Fruit fly (Drosophila melanogaster) whole organism, embryonic: ENCODE measurements around the gene Art1.

Experiments used
- Atf3 ChIP-seq: fragments of 200-800 bp; sonication (Bioruptor generic); optimal IDR thresholded peaks from 3 replicates; lab custom pipeline; 2016; ENCODE audit warnings: missing biosample characterization, missing genetic modification characterization
- Atf6 ChIP-seq: fragments of 200-800 bp; sonication (Bioruptor generic); IDR thresholded peaks from 2 replicates; pipeline ENCODE4 v1.3.6; 2022; ENCODE audit warnings: missing biosample characterization, missing genetic modification characterization
- Bdp1 ChIP-seq: fragments of 200-800 bp; sonication (Bioruptor generic); optimal IDR thresholded peaks from 3 replicates; lab custom pipeline; 2016; ENCODE audit warnings: missing biosample characterization, missing genetic modification characterization
- Bgb ChIP-seq: fragments of 200-800 bp; sonication (Bioruptor generic); IDR thresholded peaks from 2 replicates; pipeline ENCODE4 v1.3.6; 2022; ENCODE audit warnings: missing biosample characterization, missing genetic modification characterization; ENCODE audit not compliant: partially characterized antibody
- C15 ChIP-seq: fragments of 200-800 bp; sonication (Bioruptor generic); IDR thresholded peaks from 3 replicates; pipeline ENCODE4 v1.3.6; 2022; ENCODE audit warnings: missing biosample characterization, missing genetic modification characterization
- CG10654 ChIP-seq: fragments of 200-800 bp; sonication (Bioruptor generic); optimal IDR thresholded peaks from 2 replicates; lab custom pipeline; 2016; ENCODE audit warnings: missing biosample characterization, missing genetic modification characterization
- CG12071 ChIP-seq: fragments of 200-800 bp; sonication (Bioruptor generic); optimal IDR thresholded peaks from 3 replicates; lab custom pipeline; 2018; ENCODE audit warnings: missing biosample characterization, mild to moderate bottlenecking, missing genetic modification characterization
- CG12744 ChIP-seq: fragments of 200-800 bp; sonication (Bioruptor generic); optimal IDR thresholded peaks from 2 replicates; lab custom pipeline; 2016; ENCODE audit warnings: missing biosample characterization, missing genetic modification characterization
- CG13424 ChIP-seq: fragments of 200-800 bp; sonication (Bioruptor generic); optimal IDR thresholded peaks from 2 replicates; lab custom pipeline; 2019; ENCODE audit warnings: missing biosample characterization, mild to moderate bottlenecking, missing genetic modification characterization, moderate library complexity
- CG1602 ChIP-seq: fragments of 200-800 bp; sonication (Bioruptor generic); optimal IDR thresholded peaks from 3 replicates; lab custom pipeline; 2016; ENCODE audit warnings: missing biosample characterization, missing genetic modification characterization
- CG17568 ChIP-seq: fragments of 200-800 bp; sonication (Bioruptor generic); optimal IDR thresholded peaks from 2 replicates; lab custom pipeline; 2018; ENCODE audit warnings: missing biosample characterization, mild to moderate bottlenecking, missing genetic modification characterization, moderate library complexity
- CG30431 ChIP-seq: fragments of 200-800 bp; sonication (Bioruptor generic); optimal IDR thresholded peaks from 2 replicates; lab custom pipeline; 2017; ENCODE audit warnings: missing biosample characterization, missing genetic modification characterization
- CG31224 ChIP-seq: fragments of 200-800 bp; sonication (Bioruptor generic); IDR thresholded peaks from 2 replicates; pipeline ENCODE4 v1.3.6; 2022; ENCODE audit warnings: missing biosample characterization, missing genetic modification characterization
- CG7372 ChIP-seq: fragments of 200-800 bp; sonication (Bioruptor generic); IDR thresholded peaks from 2 replicates; pipeline ENCODE4 v1.3.6; 2022; ENCODE audit warnings: missing biosample characterization, missing genetic modification characterization
- CG7745 ChIP-seq: fragments of 200-800 bp; sonication (Bioruptor generic); optimal IDR thresholded peaks from 2 replicates; lab custom pipeline; 2018; ENCODE audit warnings: missing biosample characterization, mild to moderate bottlenecking, missing genetic modification characterization, moderate library complexity
- CG8924 ChIP-seq: fragments of 200-800 bp; optimal IDR thresholded peaks from 3 replicates; lab custom pipeline; 2019; ENCODE audit warnings: missing biosample characterization, mild to moderate bottlenecking, missing genetic modification characterization, moderate library complexity
- Dref ChIP-seq: fragments of 200-800 bp; sonication (Bioruptor generic); IDR thresholded peaks from 2 replicates; pipeline ENCODE4 v1.3.6; 2022; ENCODE audit warnings: missing biosample characterization, missing genetic modification characterization
- Ets97D ChIP-seq: fragments of 200-800 bp; sonication (Bioruptor generic); optimal IDR thresholded peaks from 3 replicates; lab custom pipeline; 2016; ENCODE audit warnings: missing biosample characterization, missing genetic modification characterization
- Fer3 ChIP-seq: fragments of 200-800 bp; sonication (Bioruptor generic); optimal IDR thresholded peaks from 2 replicates; lab custom pipeline; 2018; ENCODE audit warnings: missing biosample characterization, mild to moderate bottlenecking, missing genetic modification characterization, moderate library complexity
- H15 ChIP-seq: fragments of 200-800 bp; sonication (Bioruptor generic); IDR thresholded peaks from 3 replicates; pipeline ENCODE4 v1.3.6; 2022; ENCODE audit warnings: missing biosample characterization, missing genetic modification characterization
- HLH3B ChIP-seq: fragments of 200-800 bp; sonication (Bioruptor generic); IDR thresholded peaks from 2 replicates; pipeline ENCODE4 v1.3.6; 2022; ENCODE audit warnings: missing biosample characterization, missing genetic modification characterization
- Hmr ChIP-seq: fragments of 200-800 bp; sonication (Bioruptor generic); optimal IDR thresholded peaks from 3 replicates; lab custom pipeline; 2017; ENCODE audit warnings: mild to moderate bottlenecking, missing biosample characterization, missing genetic modification reagents, missing genetic modification characterization
- MTF-1 ChIP-seq: fragments of 200-800 bp; sonication (Bioruptor generic); optimal IDR thresholded peaks from 2 replicates; lab custom pipeline; 2018; ENCODE audit warnings: missing biosample characterization, mild to moderate bottlenecking, missing genetic modification characterization, borderline replicate concordance
- Max ChIP-seq: fragments of 200-800 bp; sonication (Bioruptor generic); optimal IDR thresholded peaks from 2 replicates; lab custom pipeline; 2016; ENCODE audit warnings: missing biosample characterization, mild to moderate bottlenecking, missing genetic modification characterization
- NC2α ChIP-seq: fragments of 200-800 bp; sonication (Bioruptor generic); optimal IDR thresholded peaks from 2 replicates; lab custom pipeline; 2016; ENCODE audit warnings: missing biosample characterization, missing genetic modification characterization
- NC2β ChIP-seq: fragments of 200-800 bp; sonication (Bioruptor generic); optimal IDR thresholded peaks from 2 replicates; lab custom pipeline; 2016; ENCODE audit warnings: missing biosample characterization, missing genetic modification characterization
- Poxn ChIP-seq: fragments of 200-800 bp; sonication (Bioruptor generic); IDR thresholded peaks from 2 replicates; pipeline ENCODE4 v1.3.6; 2022; ENCODE audit warnings: missing biosample characterization, missing genetic modification characterization
- Sry-β ChIP-seq: fragments of 200-800 bp; sonication (Bioruptor generic); optimal IDR thresholded peaks from 2 replicates; lab custom pipeline; 2018; ENCODE audit warnings: missing biosample characterization, mild to moderate bottlenecking, missing genetic modification characterization, moderate library complexity
- ara ChIP-seq: fragments of 200-800 bp; sonication (Bioruptor generic); IDR thresholded peaks from 2 replicates; pipeline ENCODE4 v1.3.6; 2022; ENCODE audit warnings: missing biosample characterization, missing genetic modification characterization
- btn ChIP-seq: fragments of 200-800 bp; sonication (Bioruptor generic); optimal IDR thresholded peaks from 2 replicates; lab custom pipeline; 2016; ENCODE audit warnings: missing biosample characterization, missing genetic modification characterization
- cas ChIP-seq: fragments of 200-800 bp; sonication (Bioruptor generic); IDR thresholded peaks from 2 replicates; pipeline ENCODE4 v1.3.6; 2022; ENCODE audit warnings: missing biosample characterization, missing genetic modification characterization
- dati ChIP-seq: fragments of 200-800 bp; sonication (Bioruptor generic); IDR thresholded peaks from 2 replicates; pipeline ENCODE4 v1.3.6; 2022; ENCODE audit warnings: missing biosample characterization, missing genetic modification characterization
- dmrt99B ChIP-seq: fragments of 200-800 bp; sonication (Bioruptor generic); optimal IDR thresholded peaks from 2 replicates; lab custom pipeline; 2018; ENCODE audit warnings: missing biosample characterization, mild to moderate bottlenecking, missing genetic modification characterization, moderate library complexity
- fd102C ChIP-seq: fragments of 200-800 bp; sonication (Bioruptor generic); optimal IDR thresholded peaks from 2 replicates; lab custom pipeline; 2018; ENCODE audit warnings: missing biosample characterization, mild to moderate bottlenecking, missing genetic modification characterization, moderate library complexity
- fd64A ChIP-seq: fragments of 200-800 bp; sonication (Bioruptor generic); optimal IDR thresholded peaks from 3 replicates; lab custom pipeline; 2018; ENCODE audit warnings: missing biosample characterization, mild to moderate bottlenecking, missing genetic modification characterization
- gfzf ChIP-seq: fragments of 200-800 bp; sonication (Bioruptor generic); optimal IDR thresholded peaks from 2 replicates; lab custom pipeline; 2016; ENCODE audit warnings: missing biosample characterization, mild to moderate bottlenecking, missing genetic modification characterization, moderate library complexity
- grn ChIP-seq: fragments of 200-800 bp; sonication (Bioruptor generic); optimal IDR thresholded peaks from 3 replicates; lab custom pipeline; 2017; ENCODE audit warnings: missing biosample characterization, missing genetic modification characterization
- h ChIP-seq: fragments of >200 bp; optimal IDR thresholded peaks from 2 replicates; lab custom pipeline; 2017
- hth ChIP-seq: fragments of >200 bp; optimal IDR thresholded peaks from 2 replicates; lab custom pipeline; 2017; ENCODE audit warnings: inconsistent platforms
- insv ChIP-seq, 2 experiments: fragments of 200-800 bp; sonication (Bioruptor generic); optimal IDR thresholded peaks; 3 replicates each; lab custom pipeline; 2016 to 2018; ENCODE audit warnings: missing biosample characterization in 2 of 2, missing genetic modification characterization in 2 of 2
- kay ChIP-seq: fragments of 200-800 bp; sonication (Bioruptor generic); optimal IDR thresholded peaks from 2 replicates; lab custom pipeline; 2016; ENCODE audit warnings: missing biosample characterization, missing genetic modification characterization
- lmd ChIP-seq: fragments of 200-800 bp; sonication (Bioruptor generic); IDR thresholded peaks from 2 replicates; pipeline ENCODE4 v1.3.6; 2022; ENCODE audit warnings: missing biosample characterization, missing genetic modification characterization
- pan ChIP-seq, 4 experiments: fragments of >200 bp in 3 of 4; fragments of 200-800 bp in 1 of 4; sonication (Bioruptor generic) in 1 of 4; optimal IDR thresholded peaks in 3 of 4; IDR thresholded peaks in 1 of 4; 2 replicates each; pipeline versions ENCODE4 v1.3.6 to Lab custom; 2017 to 2022; ENCODE audit warnings: missing biosample characterization in 2 of 4, missing genetic modification characterization in 2 of 4, mixed read lengths in 1 of 4
- pfk ChIP-seq: fragments of 200-800 bp; sonication (Bioruptor generic); optimal IDR thresholded peaks from 2 replicates; lab custom pipeline; 2018; ENCODE audit warnings: missing biosample characterization, mild to moderate bottlenecking, missing genetic modification characterization, moderate library complexity
- phol ChIP-seq: fragments of 200-800 bp; sonication (Bioruptor generic); optimal IDR thresholded peaks from 3 replicates; lab custom pipeline; 2018; ENCODE audit warnings: missing biosample characterization, mild to moderate bottlenecking, missing genetic modification characterization, moderate library complexity
- shn ChIP-seq: fragments of 200-800 bp; sonication (Bioruptor generic); optimal IDR thresholded peaks from 3 replicates; lab custom pipeline; 2016; ENCODE audit warnings: missing biosample characterization, missing genetic modification characterization
- slbo ChIP-seq: fragments of 200-800 bp; sonication (Bioruptor generic); IDR thresholded peaks from 2 replicates; pipeline ENCODE4 v1.3.6; 2022; ENCODE audit warnings: missing biosample characterization, missing genetic modification characterization
- tio ChIP-seq: fragments of 200-800 bp; sonication (Bioruptor generic); optimal IDR thresholded peaks from 2 replicates; lab custom pipeline; 2017; ENCODE audit warnings: missing biosample characterization, missing genetic modification characterization, inconsistent platforms
- tna ChIP-seq: fragments of 200-800 bp; sonication (Bioruptor generic); IDR thresholded peaks from 2 replicates; pipeline ENCODE4 v1.3.6; 2022; ENCODE audit warnings: missing biosample characterization, missing genetic modification characterization; ENCODE audit not compliant: partially characterized antibody
- toy ChIP-seq: fragments of 200-800 bp; sonication (Bioruptor generic); IDR thresholded peaks from 2 replicates; pipeline ENCODE4 v1.3.6; 2022; ENCODE audit warnings: missing biosample characterization, missing genetic modification characterization
- ttk ChIP-seq: fragments of 200-800 bp; sonication (Bioruptor generic); IDR thresholded peaks from 2 replicates; pipeline ENCODE4 v2.1.2; 2022; ENCODE audit warnings: missing biosample characterization, missing genetic modification characterization
- zfh1 ChIP-seq: fragments of 200-800 bp; sonication (Bioruptor generic); IDR thresholded peaks from 3 replicates; pipeline ENCODE4 v1.3.6; 2022; ENCODE audit warnings: missing biosample characterization, missing genetic modification characterization

Gene Art1

DNA sequence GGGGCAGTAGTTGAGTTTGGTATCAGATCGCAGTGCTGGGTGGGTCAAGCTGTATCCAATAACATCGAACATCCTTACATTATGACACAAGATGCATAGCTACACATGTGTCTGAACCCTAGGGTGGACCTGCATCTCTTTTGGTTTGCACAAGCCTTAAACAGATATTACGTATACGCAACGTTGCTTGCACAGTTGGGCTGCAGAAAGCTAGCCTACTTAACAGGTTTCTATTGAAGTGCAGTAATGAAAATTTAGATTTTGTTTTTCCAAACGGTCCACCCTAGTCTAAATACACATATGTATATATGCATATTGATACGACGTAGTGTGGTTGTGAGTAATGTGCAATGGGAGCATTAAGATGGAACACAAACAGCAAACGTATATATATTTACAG lies 12.8 kb downstream of the Art1 start (continued):
- TF ChIP-seq zfh1 (GFP tag; lab: Robert Waterston, UW) (no peak), toy (GFP tag; lab: Robert Waterston, UW) (no peak), Sry-β (GFP tag; lab: Kevin White, UChicago) (no peak), CG13424 (tag; lab: Kevin White, UChicago) (peak; percentile 1), CG1602 (no peak), fd64A (GFP tag; lab: Kevin White, UChicago) (no peak), lmd (peak; percentile 27; the same call in 1 of the 2 replicates), Max (no peak), Bdp1 (GFP tag; lab: Kevin White, UChicago) (no peak), HLH3B (GFP tag; lab: Robert Waterston, UW) (0 out of 2 replicates have a peak, but pooled peaks have one; percentile 20), Atf6 (GFP tag; lab: Robert Waterston, UW) (no peak), CG7745 (no peak), insv (GFP tag; optimal IDR thresholded peaks at IDR 0.05; lab: Kevin White, UChicago) (no peak), gfzf (GFP tag; lab: Kevin White, UChicago) (no peak), Atf3 (GFP tag; lab: Kevin White, UChicago) (no peak), slbo (GFP tag; lab: Robert Waterston, UW) (no peak; the same call in 1 of the 2 replicates), CG31224 (GFP tag; lab: Robert Waterston, UW) (no peak), pan (optimal IDR thresholded peaks at IDR 0.05; lab: Kevin White, UChicago) (no peak), pan (GFP tag; optimal IDR thresholded peaks at IDR 0.05 in 1 of 2, IDR thresholded peaks at IDR 0.05 in 1 of 2) (peak in 1 of 2 experiments; percentile 16), CG12744 (GFP tag; lab: Kevin White, UChicago) (no peak), CG7372 (GFP tag; lab: Robert Waterston, UW) (peak; percentile 35; the same call in 1 of the 2 replicates), grn (GFP tag; lab: Kevin White, UChicago) (no peak), Poxn (GFP tag; lab: Robert Waterston, UW) (no peak), h (lab: Kevin White, UChicago) (no peak), NC2β (GFP tag; lab: Kevin White, UChicago) (no peak), shn (no peak), MTF-1 (GFP tag; lab: Kevin White, UChicago) (no peak), C15 (GFP tag; lab: Robert Waterston, UW) (0 out of 3 replicates have a peak, but pooled peaks have one; percentile 42), CG10654 (GFP tag; lab: Kevin White, UChicago) (no peak), ara (GFP tag; lab: Robert Waterston, UW) (0 out of 2 replicates have a peak, but pooled peaks have one; percentile 42), tna (GFP tag; lab: Robert Waterston, UW) (no peak), Hmr (no peak), kay (no peak), Bgb (no peak), ttk (GFP tag; lab: Robert Waterston, UW) (0 out of 2 replicates have a peak, but pooled peaks have one; percentile 19), cas (no peak), H15 (GFP tag; lab: Robert Waterston, UW) (0 out of 3 replicates have a peak, but pooled peaks have one; percentile 38), tio (GFP tag; lab: Kevin White, UChicago) (no peak), pfk (GFP tag; lab: Kevin White, UChicago) (no peak), btn (GFP tag; lab: Kevin White, UChicago) (no peak), CG8924 (tag; lab: Kevin White, UChicago) (no peak), Ets97D (GFP tag; lab: Kevin White, UChicago) (no peak), CG12071 (GFP tag; lab: Kevin White, UChicago) (no peak), Dref (GFP tag; lab: Robert Waterston, UW) (no peak), fd102C (GFP tag; lab: Kevin White, UChicago) (no peak), Fer3 (no peak), NC2α (no peak), dmrt99B (tag; lab: Kevin White, UChicago) (no peak), dati (no peak), CG30431 (GFP tag; lab: Kevin White, UChicago) (no peak), CG17568 (GFP tag; lab: Kevin White, UChicago) (no peak), hth (lab: Kevin White, UChicago) (no peak), phol (tag; lab: Kevin White, UChicago) (peak; percentile 13)
